Fruit fly (Drosophila melanogaster): ENCODE measurements around the gene CG4511.
A peak's percentile ranks its signal among the peaks of the same experiment; 100 is the strongest.

Gene CG4511

dm6 chr3R:10889520-10889887 is 35.2 kb downstream of the CG4511 start, which contains the start of gene Ak3:
Gene Ak3, minus strand, starts transcription at chr3R:10889588.
- TF ChIP-seq CG11723 (GFP tag; optimal IDR thresholded peaks at IDR 0.05) (no peak), sens (GFP tag) (peak; percentile 43), HmgD (GFP tag; optimal IDR thresholded peaks at IDR 0.05) (no peak), Lim3 (GFP tag; IDR thresholded peaks at IDR 0.05) (no peak), NC2α (GFP tag; optimal IDR thresholded peaks at IDR 0.05) (no peak), unc-4 (GFP tag; IDR thresholded peaks at IDR 0.05; ENCODE audit: partially characterized antibody) (0 out of 2 replicates have a peak, but pooled peaks have one; percentile 3), CG6175 (GFP tag; IDR thresholded peaks at IDR 0.05) (no peak), CG1602 (GFP tag; optimal IDR thresholded peaks at IDR 0.05) (no peak)

DNA sequence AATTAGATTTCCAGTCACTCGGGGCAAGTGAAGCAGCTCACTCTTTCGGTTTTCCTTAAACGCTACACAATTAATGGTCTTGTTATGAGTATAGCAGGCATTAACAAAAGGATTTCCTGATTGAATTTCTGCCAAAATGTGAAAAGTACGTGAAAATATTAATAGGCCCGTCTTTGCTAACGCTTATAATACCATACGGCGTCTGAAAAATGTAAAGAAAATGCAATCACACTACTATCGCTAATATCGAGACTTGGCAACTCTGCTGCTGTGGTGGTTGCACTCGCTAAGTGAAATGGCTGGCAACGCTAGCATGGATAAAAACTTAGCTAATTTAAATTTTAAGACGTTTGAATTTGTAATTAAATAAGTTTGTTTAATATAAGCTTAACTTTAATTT is 39.0 kb downstream of the CG4511 start, which contains the start of gene CG6621:
TSS of gene CG6621 (minus strand) at position 205 of the 400 bp plus-strand sequence.
- TF ChIP-seq Sin3A (optimal IDR thresholded peaks at IDR 0.05) = peak; percentile 80
- TF ChIP-seq Sry-δ (GFP tag; optimal IDR thresholded peaks at IDR 0.05) = peak; percentile 69
- TF ChIP-seq Nf-YA (GFP tag; IDR thresholded peaks at IDR 0.05) = no peak
- TF ChIP-seq abd-A (tag; optimal IDR thresholded peaks at IDR 0.05) = peak; percentile 2
- peak; percentile 11 for TF ChIP-seq CG3163 (GFP tag; optimal IDR thresholded peaks at IDR 0.05)
- no peak for TF ChIP-seq Dip3 (GFP tag; optimal IDR thresholded peaks at IDR 0.05)
- TF ChIP-seq repo (GFP tag; optimal IDR thresholded peaks at IDR 0.05) = no peak
- TF ChIP-seq slp2 (GFP tag; optimal IDR thresholded peaks at IDR 0.05) = no peak
- peak in 1 of 2 experiments; percentile 10 for TF ChIP-seq dpn (GFP tag; optimal IDR thresholded peaks at IDR 0.05)
- TF ChIP-seq Dref (GFP tag; IDR thresholded peaks at IDR 0.05) = peak; percentile 45
- peak; percentile 73 for TF ChIP-seq CG14710 (tag; optimal IDR thresholded peaks at IDR 0.05)
- TF ChIP-seq bowl (GFP tag; IDR thresholded peaks at IDR 0.05) = no peak
- 0 out of 2 replicates have a peak, but pooled peaks have one; percentile 33 for TF ChIP-seq hbn (GFP tag; IDR thresholded peaks at IDR 0.05; ENCODE audit: partially characterized antibody)
- TF ChIP-seq Mad (GFP tag; optimal IDR thresholded peaks at IDR 0.05) = peak; percentile 40
- TF ChIP-seq CG1529 (GFP tag; optimal IDR thresholded peaks at IDR 0.05) = no peak
- TF ChIP-seq CTCF (GFP tag; optimal IDR thresholded peaks at IDR 0.05) = peak; percentile 66
- TF ChIP-seq zfh1 (GFP tag; IDR thresholded peaks at IDR 0.05) = no peak
- TF ChIP-seq Xrp1 (GFP tag; IDR thresholded peaks at IDR 0.05) = no peak
- TF ChIP-seq tup (GFP tag; optimal IDR thresholded peaks at IDR 0.05) = no peak
- peak; percentile 82 for TF ChIP-seq YL-1 (GFP tag; optimal IDR thresholded peaks at IDR 0.05)
- peak; percentile 38 for TF ChIP-seq Abd-B (GFP tag; optimal IDR thresholded peaks at IDR 0.05)
- peak; percentile 61 for TF ChIP-seq CG2120 (GFP tag; optimal IDR thresholded peaks at IDR 0.05)
- TF ChIP-seq CG1792 (GFP tag; optimal IDR thresholded peaks at IDR 0.05) = no peak
- peak; percentile 35; the same call in 1 of the 2 replicates for TF ChIP-seq nerfin-2 (GFP tag; IDR thresholded peaks at IDR 0.05; ENCODE audit: partially characterized antibody)
- TF ChIP-seq klu (GFP tag; IDR thresholded peaks at IDR 0.05) = no peak
- peak; percentile 51 for TF ChIP-seq CHES-1-like (GFP tag; optimal IDR thresholded peaks at IDR 0.05)
- no peak for TF ChIP-seq CG2889 (GFP tag; IDR thresholded peaks at IDR 0.05)
- no peak for TF ChIP-seq Hey (tag; optimal IDR thresholded peaks at IDR 0.05)
- TF ChIP-seq CG3726 (GFP tag; IDR thresholded peaks at IDR 0.05) = no peak
- peak; percentile 44 for TF ChIP-seq gro (GFP tag; optimal IDR thresholded peaks at IDR 0.05)
- no peak for TF ChIP-seq Jarid2 (GFP tag; optimal IDR thresholded peaks at IDR 0.05)
- TF ChIP-seq CG12219 (GFP tag; optimal IDR thresholded peaks at IDR 0.05) = no peak
- TF ChIP-seq zfh2 (GFP tag; optimal IDR thresholded peaks at IDR 0.05) = peak; percentile 26
- no peak for TF ChIP-seq vfl (GFP tag; optimal IDR thresholded peaks at IDR 0.05)
- no peak for TF ChIP-seq CG1233 (GFP tag; optimal IDR thresholded peaks at IDR 0.05)
- TF ChIP-seq zen2 (GFP tag; IDR thresholded peaks at IDR 0.05; ENCODE audit: partially characterized antibody) = peak; percentile 15; the same call in 1 of the 3 replicates
- no peak for TF ChIP-seq CG13123 (GFP tag; optimal IDR thresholded peaks at IDR 0.05)
- TF ChIP-seq CG7839 (tag; optimal IDR thresholded peaks at IDR 0.05) = no peak
- no peak for TF ChIP-seq BtbVII (GFP tag; optimal IDR thresholded peaks at IDR 0.05)
- TF ChIP-seq NFAT (GFP tag; IDR thresholded peaks at IDR 0.05) = peak; percentile 5; the same call in 1 of the 2 replicates
- TF ChIP-seq shn (GFP tag; optimal IDR thresholded peaks at IDR 0.05) = no peak
- peak in 1 of 2 experiments; percentile 54 for TF ChIP-seq crp (GFP tag; optimal IDR thresholded peaks at IDR 0.05)
- TF ChIP-seq HmgD (GFP tag; optimal IDR thresholded peaks at IDR 0.05) = peak; percentile 4
- no peak for TF ChIP-seq mirr (GFP tag; optimal IDR thresholded peaks at IDR 0.05)

Measured in whole organism, embryonic.